Fruit fly (Drosophila melanogaster) whole organism, embryonic: ENCODE results near the gene CG6465.

Experiments
- Abd-B ChIP-seq: fragments of 200-800 bp; sonication (Bioruptor generic); optimal IDR thresholded peaks from 2 replicates; lab custom pipeline; 2018; ENCODE audit warnings: missing biosample characterization, mild to moderate bottlenecking, missing genetic modification characterization, moderate library complexity
- B-H1 ChIP-seq: fragments of 200-800 bp; sonication (Bioruptor generic); IDR thresholded peaks from 3 replicates; pipeline ENCODE4 v1.3.6; 2022; ENCODE audit warnings: missing biosample characterization, missing genetic modification characterization
- BEAF-32 ChIP-seq: fragments of 200-800 bp; sonication (Bioruptor generic); optimal IDR thresholded peaks from 3 replicates; lab custom pipeline; 2017; ENCODE audit warnings: missing biosample characterization, missing genetic modification characterization, mild to moderate bottlenecking, moderate library complexity, missing genetic modification reagents
- C15 ChIP-seq: fragments of 200-800 bp; sonication (Bioruptor generic); IDR thresholded peaks from 3 replicates; pipeline ENCODE4 v1.3.6; 2022; ENCODE audit warnings: missing biosample characterization, missing genetic modification characterization
- CG10267 ChIP-seq: fragments of 200-800 bp; sonication (Bioruptor generic); optimal IDR thresholded peaks from 2 replicates; lab custom pipeline; 2018; ENCODE audit warnings: missing biosample characterization, mild to moderate bottlenecking, missing genetic modification characterization, moderate library complexity
- CG10979 ChIP-seq: fragments of 200-800 bp; sonication (Bioruptor generic); optimal IDR thresholded peaks from 2 replicates; lab custom pipeline; 2018; ENCODE audit warnings: missing biosample characterization, mild to moderate bottlenecking, missing genetic modification characterization, moderate library complexity
- CG11093 ChIP-seq: fragments of 200-800 bp; sonication (Bioruptor generic); IDR thresholded peaks from 3 replicates; pipeline ENCODE4 v1.3.6; 2022; ENCODE audit warnings: missing biosample characterization, missing genetic modification characterization
- CG12236 ChIP-seq: fragments of 200-800 bp; sonication (Bioruptor generic); optimal IDR thresholded peaks from 2 replicates; lab custom pipeline; 2016; ENCODE audit warnings: missing biosample characterization, missing genetic modification characterization
- CG14014 ChIP-seq: fragments of 200-800 bp; sonication (Bioruptor generic); IDR thresholded peaks from 2 replicates; pipeline ENCODE4 v1.3.6; 2022; ENCODE audit warnings: missing biosample characterization, missing genetic modification characterization
- CG16815 ChIP-seq: fragments of 200-800 bp; sonication (Bioruptor generic); optimal IDR thresholded peaks from 3 replicates; lab custom pipeline; 2017; ENCODE audit warnings: missing biosample characterization, mild to moderate bottlenecking, missing genetic modification characterization
- CG16863 ChIP-seq: fragments of 200-800 bp; sonication (Bioruptor generic); optimal IDR thresholded peaks from 3 replicates; lab custom pipeline; 2016; ENCODE audit warnings: missing biosample characterization, missing genetic modification characterization
- CG2120 ChIP-seq: fragments of 200-800 bp; sonication (Bioruptor generic); optimal IDR thresholded peaks from 3 replicates; lab custom pipeline; 2016; ENCODE audit warnings: missing biosample characterization, missing genetic modification characterization
- CG2129 ChIP-seq: fragments of 200-800 bp; sonication (Bioruptor generic); IDR thresholded peaks from 2 replicates; pipeline ENCODE4 v1.3.6; 2022; ENCODE audit warnings: missing biosample characterization, missing genetic modification characterization; ENCODE audit not compliant: partially characterized antibody
- CG31224 ChIP-seq: fragments of 200-800 bp; sonication (Bioruptor generic); IDR thresholded peaks from 2 replicates; pipeline ENCODE4 v1.3.6; 2022; ENCODE audit warnings: missing biosample characterization, missing genetic modification characterization
- CG6689 ChIP-seq: fragments of 200-800 bp; sonication (Bioruptor generic); IDR thresholded peaks from 2 replicates; pipeline ENCODE4 v1.3.6; 2022; ENCODE audit warnings: missing biosample characterization, missing genetic modification characterization
- CG7839 ChIP-seq: fragments of 200-800 bp; sonication (Bioruptor generic); optimal IDR thresholded peaks from 3 replicates; lab custom pipeline; 2018; ENCODE audit warnings: missing biosample characterization, mild to moderate bottlenecking, missing genetic modification characterization, moderate library complexity
- CG8944 ChIP-seq: fragments of 200-800 bp; sonication (Bioruptor generic); optimal IDR thresholded peaks from 3 replicates; lab custom pipeline; 2016; ENCODE audit warnings: missing biosample characterization, missing genetic modification characterization
- CG9609 ChIP-seq: fragments of 200-800 bp; sonication (Bioruptor generic); optimal IDR thresholded peaks from 3 replicates; lab custom pipeline; 2016; ENCODE audit warnings: missing biosample characterization, missing genetic modification characterization
- E2f2 ChIP-seq: fragments of 200-800 bp; sonication (Bioruptor generic); IDR thresholded peaks from 2 replicates; pipeline ENCODE4 v1.3.6; 2022; ENCODE audit warnings: missing biosample characterization, missing genetic modification characterization
- Ets65A ChIP-seq: fragments of 200-800 bp; sonication (Bioruptor generic); peaks from one replicate; lab custom pipeline; 2016; ENCODE audit warnings: missing biosample characterization, missing genetic modification characterization
- Hr51 ChIP-seq, 2 experiments: fragments of 200-800 bp; sonication (Bioruptor generic); optimal IDR thresholded peaks; 2 replicates in 1 of 2; 3 replicates in 1 of 2; lab custom pipeline; 2016 to 2018; ENCODE audit warnings: missing biosample characterization in 2 of 2, missing genetic modification characterization in 2 of 2, mild to moderate bottlenecking in 1 of 2, moderate library complexity in 1 of 2
- Lim3 ChIP-seq: fragments of 200-800 bp; sonication (Bioruptor generic); IDR thresholded peaks from 2 replicates; pipeline ENCODE4 v1.3.6; 2022; ENCODE audit warnings: missing biosample characterization, missing genetic modification characterization
- Mad ChIP-seq: fragments of 200-800 bp; sonication (Bioruptor generic); optimal IDR thresholded peaks from 2 replicates; lab custom pipeline; 2016; ENCODE audit warnings: missing biosample characterization, missing genetic modification characterization
- Nf-YC ChIP-seq: fragments of 200-800 bp; optimal IDR thresholded peaks from 3 replicates; lab custom pipeline; 2019; ENCODE audit warnings: missing biosample characterization, mild to moderate bottlenecking, missing genetic modification characterization, moderate library complexity
- NfI ChIP-seq: fragments of 200-800 bp; sonication (Bioruptor generic); optimal IDR thresholded peaks from 3 replicates; lab custom pipeline; 2018; ENCODE audit warnings: missing biosample characterization, mild to moderate bottlenecking, missing genetic modification characterization, moderate library complexity
- YL-1 ChIP-seq: fragments of 200-800 bp; sonication (Bioruptor generic); optimal IDR thresholded peaks from 3 replicates; lab custom pipeline; 2017; ENCODE audit warnings: missing biosample characterization, mild to moderate bottlenecking, missing genetic modification characterization
- aop ChIP-seq: fragments of 200-800 bp; sonication (Bioruptor generic); IDR thresholded peaks from 2 replicates; pipeline ENCODE4 v1.3.6; 2022; ENCODE audit warnings: missing biosample characterization, missing genetic modification characterization
- bab2 ChIP-seq: fragments of 200-800 bp; sonication (Bioruptor generic); optimal IDR thresholded peaks from 2 replicates; lab custom pipeline; 2016; ENCODE audit warnings: missing biosample characterization, missing genetic modification characterization
- bbx ChIP-seq: fragments of 200-800 bp; sonication (Bioruptor generic); IDR thresholded peaks from 2 replicates; pipeline ENCODE4 v1.3.6; 2022; ENCODE audit warnings: missing biosample characterization, missing genetic modification characterization; ENCODE audit not compliant: partially characterized antibody
- bowl ChIP-seq: fragments of 200-800 bp; sonication (Bioruptor generic); IDR thresholded peaks from 2 replicates; pipeline ENCODE4 v1.3.6; 2022; ENCODE audit warnings: missing biosample characterization, missing genetic modification characterization
- btn ChIP-seq: fragments of 200-800 bp; sonication (Bioruptor generic); optimal IDR thresholded peaks from 2 replicates; lab custom pipeline; 2016; ENCODE audit warnings: missing biosample characterization, missing genetic modification characterization
- cato ChIP-seq: fragments of 200-800 bp; sonication (Bioruptor generic); optimal IDR thresholded peaks from 2 replicates; lab custom pipeline; 2016; ENCODE audit warnings: missing biosample characterization, missing genetic modification characterization, borderline replicate concordance
- crc ChIP-seq: fragments of 200-800 bp; sonication (Bioruptor generic); optimal IDR thresholded peaks from 2 replicates; lab custom pipeline; 2016; ENCODE audit warnings: missing biosample characterization, missing genetic modification characterization
- croc ChIP-seq: fragments of 200-800 bp; sonication (Bioruptor generic); conservative IDR thresholded peaks from 3 replicates; pipeline ENCODE4 v1.3.6; 2022; ENCODE audit warnings: missing biosample characterization, missing genetic modification characterization
- dmrt99B ChIP-seq: fragments of 200-800 bp; sonication (Bioruptor generic); optimal IDR thresholded peaks from 2 replicates; lab custom pipeline; 2018; ENCODE audit warnings: missing biosample characterization, mild to moderate bottlenecking, missing genetic modification characterization, moderate library complexity
- emc ChIP-seq: fragments of 200-800 bp; sonication (Bioruptor generic); optimal IDR thresholded peaks from 2 replicates; lab custom pipeline; 2016; ENCODE audit warnings: missing biosample characterization, missing genetic modification characterization
- exex ChIP-seq: fragments of 200-800 bp; sonication (Bioruptor generic); optimal IDR thresholded peaks from 4 replicates; lab custom pipeline; 2018; ENCODE audit warnings: missing biosample characterization, mild to moderate bottlenecking, missing genetic modification characterization, moderate library complexity
- eyg ChIP-seq: fragments of 200-800 bp; sonication (Bioruptor generic); optimal IDR thresholded peaks from 3 replicates; lab custom pipeline; 2016; ENCODE audit warnings: missing biosample characterization, missing genetic modification characterization
- fd102C ChIP-seq: fragments of 200-800 bp; sonication (Bioruptor generic); optimal IDR thresholded peaks from 2 replicates; lab custom pipeline; 2018; ENCODE audit warnings: missing biosample characterization, mild to moderate bottlenecking, missing genetic modification characterization, moderate library complexity
- gfzf ChIP-seq: fragments of 200-800 bp; sonication (Bioruptor generic); optimal IDR thresholded peaks from 2 replicates; lab custom pipeline; 2016; ENCODE audit warnings: missing biosample characterization, mild to moderate bottlenecking, missing genetic modification characterization, moderate library complexity
- kay ChIP-seq: fragments of 200-800 bp; sonication (Bioruptor generic); optimal IDR thresholded peaks from 2 replicates; lab custom pipeline; 2016; ENCODE audit warnings: missing biosample characterization, missing genetic modification characterization
- mam ChIP-seq: fragments of 200-800 bp; sonication (Bioruptor generic); optimal IDR thresholded peaks from 3 replicates; lab custom pipeline; 2016; ENCODE audit warnings: missing biosample characterization, missing genetic modification characterization
- nerfin-1 ChIP-seq: fragments of 200-800 bp; sonication (Bioruptor generic); optimal IDR thresholded peaks from 3 replicates; lab custom pipeline; 2019; ENCODE audit warnings: missing biosample characterization, mild to moderate bottlenecking, missing genetic modification characterization, moderate library complexity
- odd ChIP-seq: fragments of 200-800 bp; sonication (Bioruptor generic); optimal IDR thresholded peaks from 2 replicates; lab custom pipeline; 2017; ENCODE audit warnings: missing biosample characterization, mild to moderate bottlenecking, missing genetic modification characterization
- scrt ChIP-seq: fragments of 200-800 bp; sonication (Bioruptor generic); optimal IDR thresholded peaks from 2 replicates; lab custom pipeline; 2018; ENCODE audit warnings: missing biosample characterization, mild to moderate bottlenecking, missing genetic modification characterization, moderate library complexity
- sd ChIP-seq: fragments of 200-800 bp; sonication (Bioruptor generic); optimal IDR thresholded peaks from 3 replicates; lab custom pipeline; 2018; ENCODE audit warnings: missing biosample characterization, mild to moderate bottlenecking, missing genetic modification characterization, moderate library complexity
- sna ChIP-seq: fragments of 200-800 bp; sonication (Bioruptor generic); IDR thresholded peaks from 2 replicates; pipeline ENCODE4 v1.3.6; 2022; ENCODE audit warnings: missing biosample characterization, missing genetic modification characterization; ENCODE audit not compliant: partially characterized antibody
- tna ChIP-seq: fragments of 200-800 bp; sonication (Bioruptor generic); IDR thresholded peaks from 2 replicates; pipeline ENCODE4 v1.3.6; 2022; ENCODE audit warnings: missing biosample characterization, missing genetic modification characterization; ENCODE audit not compliant: partially characterized antibody
- tx ChIP-seq: fragments of 200-800 bp; sonication (Bioruptor generic); optimal IDR thresholded peaks from 2 replicates; lab custom pipeline; 2016; ENCODE audit warnings: missing biosample characterization, missing genetic modification characterization
- zen2 ChIP-seq: fragments of 200-800 bp; sonication (Bioruptor generic); IDR thresholded peaks from 3 replicates; pipeline ENCODE4 v1.3.6; 2022; ENCODE audit warnings: missing biosample characterization, missing genetic modification characterization; ENCODE audit not compliant: partially characterized antibody

Gene CG6465

dm6 chr3R:10696371-10696777, 19.3 kb upstream of the CG6465 start, which contains the start of the genes pug, CG14683 and CG46459 (continued):
- TF ChIP-seq CG2129 (peak; percentile 98), CG8944 (peak; percentile 32), CG14014 (GFP tag; lab: Robert Waterston, UW) (0 out of 2 replicates have a peak, but pooled peaks have one; percentile 14), CG10979 (tag; lab: Kevin White, UChicago) (no peak), exex (tag; lab: Kevin White, UChicago) (no peak), CG12236 (GFP tag; lab: Kevin White, UChicago) (no peak), Ets65A (peak; percentile 67), Mad (GFP tag; lab: Kevin White, UChicago) (peak; percentile 41), CG31224 (GFP tag; lab: Robert Waterston, UW) (0 out of 2 replicates have a peak, but pooled peaks have one; percentile 16), CG6689 (GFP tag; lab: Robert Waterston, UW) (0 out of 2 replicates have a peak, but pooled peaks have one; percentile 11), CG16863 (GFP tag; lab: Kevin White, UChicago) (peak; percentile 12), BEAF-32 (GFP tag; lab: Kevin White, UChicago) (peak; percentile 94), odd (GFP tag; lab: Kevin White, UChicago) (no peak), CG9609 (peak; percentile 32), nerfin-1 (no peak), gfzf (peak; percentile 52), NfI (GFP tag; lab: Kevin White, UChicago) (peak; percentile 10), CG16815 (no peak), eyg (GFP tag; lab: Kevin White, UChicago) (no peak), B-H1 (GFP tag; lab: Robert Waterston, UW) (no peak), croc (GFP tag; lab: Robert Waterston, UW) (no peak), crc (GFP tag; lab: Kevin White, UChicago) (peak; percentile 32), aop (GFP tag; lab: Robert Waterston, UW) (no peak), sd (peak; percentile 43), Nf-YC (tag; lab: Kevin White, UChicago) (peak; percentile 25), bbx (GFP tag; lab: Robert Waterston, UW) (peak; percentile 95), CG7839 (no peak), bowl (GFP tag; lab: Robert Waterston, UW) (no peak), CG11093 (GFP tag; lab: Robert Waterston, UW) (no peak), scrt (GFP tag; lab: Kevin White, UChicago) (no peak), E2f2 (peak; percentile 76), cato (GFP tag; lab: Kevin White, UChicago) (no peak), fd102C (GFP tag; lab: Kevin White, UChicago) (no peak), tx (GFP tag; lab: Kevin White, UChicago) (peak; percentile 18), dmrt99B (tag; lab: Kevin White, UChicago) (no peak), sna (peak; percentile 99), Lim3 (GFP tag; lab: Robert Waterston, UW) (no peak), C15 (GFP tag; lab: Robert Waterston, UW) (no peak), zen2 (GFP tag; lab: Robert Waterston, UW) (peak; percentile 94), bab2 (peak; percentile 21), YL-1 (GFP tag; lab: Kevin White, UChicago) (no peak), Hr51 (GFP tag; optimal IDR thresholded peaks at IDR 0.05; lab: Kevin White, UChicago) (peak in 1 of 2 experiments; percentile 28), CG2120 (GFP tag; lab: Kevin White, UChicago) (peak; percentile 64), CG10267 (peak; percentile 93), emc (no peak), kay (GFP tag; lab: Kevin White, UChicago) (peak; percentile 2), tna (GFP tag; lab: Robert Waterston, UW) (peak; percentile 93), mam (peak; percentile 71), Abd-B (no peak), btn (peak; percentile 5)
